Fruit fly (Drosophila melanogaster): ENCODE data around the gene Cyp28d2.

- TF ChIP-seq fd96Ca (GFP tag; IDR thresholded peaks at IDR 0.05) (no peak), EcR (GFP tag; optimal IDR thresholded peaks at IDR 0.05) (no peak), rn (GFP tag; IDR thresholded peaks at IDR 0.05) (no peak), CG10348 (GFP tag; IDR thresholded peaks at IDR 0.05) (no peak), CG8301 (tag; optimal IDR thresholded peaks at IDR 0.05) (no peak), CG34367 (tag; optimal IDR thresholded peaks at IDR 0.05) (no peak)
Observed at dm6 chr2L:5251725-5252124, 44.7 kb downstream of the Cyp28d2 start.
